Worm (Caenorhabditis elegans) whole organism, L4 larva: ENCODE data around the gene tax-6.
A peak's percentile ranks its signal among the peaks of the same experiment; 100 is the strongest.

Experiments used
- aha-1 ChIP-seq: fragments of 150-350 bp; peaks from one replicate; lab custom pipeline; 2014; ENCODE audit warnings: missing biosample characterization, missing genetic modification characterization
- ama-1 ChIP-seq: fragments of 150-350 bp; optimal IDR thresholded peaks from 2 replicates; lab custom pipeline; 2014; ENCODE audit warnings: inconsistent platforms, mixed read lengths
- ces-1 ChIP-seq: fragments of 150-350 bp; sonication (generic microtip); optimal IDR thresholded peaks from 4 replicates; lab custom pipeline; 2014; ENCODE audit warnings: missing biosample characterization, missing genetic modification reagents, missing genetic modification characterization
- daf-19 ChIP-seq: fragments of 200-800 bp; sonication (Bioruptor generic); conservative IDR thresholded peaks from 2 replicates; pipeline ENCODE4 v1.3.6; 2022; ENCODE audit warnings: missing genetic modification characterization, missing compliant biosample characterization
- lin-13 ChIP-seq: fragments of 150-350 bp; optimal IDR thresholded peaks from 2 replicates; lab custom pipeline; 2014; ENCODE audit warnings: missing biosample characterization, missing genetic modification reagents, missing genetic modification characterization
- nhr-11 ChIP-seq: fragments of 150-350 bp; optimal IDR thresholded peaks from 2 replicates; lab custom pipeline; 2014; ENCODE audit warnings: missing biosample characterization, missing genetic modification characterization
- nhr-77 ChIP-seq: fragments of 150-350 bp; optimal IDR thresholded peaks from 2 replicates; lab custom pipeline; 2014; ENCODE audit warnings: missing biosample characterization, missing genetic modification characterization
- spr-1 ChIP-seq: sonication (generic microtip); optimal IDR thresholded peaks from 2 replicates; lab custom pipeline; 2016; ENCODE audit warnings: mild to moderate bottlenecking, missing genetic modification characterization, missing compliant biosample characterization
- unc-39 ChIP-seq: sonication (generic microtip); optimal IDR thresholded peaks from 2 replicates; lab custom pipeline; 2017; ENCODE audit warnings: missing biosample characterization, missing genetic modification characterization
- unc-62 ChIP-seq, 3 experiments: fragments of 150-350 bp in 1 of 3; sonication (generic microtip); optimal IDR thresholded peaks in 2 of 3; peaks in 1 of 3; 1 replicate in 1 of 3; 2 replicates in 2 of 3; lab custom pipeline; 2014 to 2017; ENCODE audit warnings: missing biosample characterization in 3 of 3, missing genetic modification characterization in 3 of 3, missing genetic modification reagents in 3 of 3, missing genotype in 1 of 3

ce11 chrIV:10506016-10506415 is 4.6 kb upstream of the tax-6 start:
- no peak for TF ChIP-seq lin-13 (GFP tag; lab: Kevin White, UChicago)
- TF ChIP-seq ces-1 (GFP tag; lab: Kevin White, UChicago), result no peak
- peak; percentile 87 for TF ChIP-seq aha-1
- TF ChIP-seq spr-1 (tag; lab: Kevin White, UChicago), result no peak
- TF ChIP-seq unc-62 (GFP tag; optimal IDR thresholded peaks at IDR 0.05 in 1 of 2; lab: Kevin White, UChicago), result no peak
- TF ChIP-seq unc-62 (tag; optimal IDR thresholded peaks at IDR 0.05; lab: Kevin White, UChicago), result no peak
- no peak for TF ChIP-seq nhr-11
- TF ChIP-seq daf-19 (GFP tag; lab: Robert Waterston, UW), result no peak
- no peak for TF ChIP-seq unc-39 (tag; lab: Kevin White, UChicago)
- no peak for TF ChIP-seq nhr-77
- no peak for TF ChIP-seq ama-1 (lab: Kevin White, UChicago)
